Worm (Caenorhabditis elegans) whole organism, late embryonic: ENCODE results near the gene ckb-1.
A peak's percentile ranks its signal among the peaks of the same experiment; 100 is the strongest.

Source experiments
- C08G9.2 ChIP-seq: sonication (generic microtip); optimal IDR thresholded peaks from 2 replicates; lab custom pipeline; 2016; ENCODE audit warnings: mild to moderate bottlenecking, missing genetic modification characterization, moderate library complexity, missing compliant biosample characterization
- C38D4.7 ChIP-seq: fragments of 200-800 bp; sonication (Bioruptor generic); optimal IDR thresholded peaks from 2 replicates; lab custom pipeline; 2018; ENCODE audit warnings: mild to moderate bottlenecking, missing genetic modification characterization, moderate library complexity, missing compliant biosample characterization
- ahr-1 ChIP-seq: sonication (generic microtip); optimal IDR thresholded peaks from 2 replicates; lab custom pipeline; 2016; ENCODE audit warnings: missing genetic modification characterization, missing compliant biosample characterization
- ceh-2 ChIP-seq: sonication (generic microtip); optimal IDR thresholded peaks from 2 replicates; lab custom pipeline; 2016; ENCODE audit warnings: missing genotype, missing genetic modification characterization, missing compliant biosample characterization
- ets-4 ChIP-seq: sonication (generic microtip); optimal IDR thresholded peaks from 2 replicates; lab custom pipeline; 2016; ENCODE audit warnings: missing genetic modification characterization, missing compliant biosample characterization
- fax-1 ChIP-seq: sonication (generic microtip); optimal IDR thresholded peaks from 2 replicates; lab custom pipeline; 2016; ENCODE audit warnings: missing genotype, missing genetic modification characterization, missing compliant biosample characterization
- fkh-6 ChIP-seq: sonication (generic microtip); optimal IDR thresholded peaks from 2 replicates; lab custom pipeline; 2016; ENCODE audit warnings: missing genetic modification characterization, missing compliant biosample characterization
- lim-6 ChIP-seq: sonication (generic microtip); optimal IDR thresholded peaks from 2 replicates; lab custom pipeline; 2016; ENCODE audit warnings: missing genetic modification characterization, missing compliant biosample characterization
- nhr-11 ChIP-seq: fragments of 150-350 bp; optimal IDR thresholded peaks from 2 replicates; lab custom pipeline; 2014; ENCODE audit warnings: missing biosample characterization, missing genetic modification characterization
- npax-4 ChIP-seq: sonication (generic microtip); optimal IDR thresholded peaks from 2 replicates; lab custom pipeline; 2016; ENCODE audit warnings: missing genetic modification characterization, missing compliant biosample characterization
- pat-9 ChIP-seq: fragments of 200-800 bp; sonication (Bioruptor generic); optimal IDR thresholded peaks from 2 replicates; lab custom pipeline; 2018; ENCODE audit warnings: mild to moderate bottlenecking, missing genetic modification characterization, moderate library complexity, missing compliant biosample characterization
- pros-1 ChIP-seq: fragments of 150-350 bp; optimal IDR thresholded peaks from 2 replicates; lab custom pipeline; 2014; ENCODE audit warnings: missing biosample characterization, missing genetic modification reagents, missing genetic modification characterization
- unc-55 ChIP-seq: sonication (generic microtip); optimal IDR thresholded peaks from 2 replicates; lab custom pipeline; 2017; ENCODE audit warnings: missing biosample characterization, missing genetic modification reagents, missing genetic modification characterization

DNA sequence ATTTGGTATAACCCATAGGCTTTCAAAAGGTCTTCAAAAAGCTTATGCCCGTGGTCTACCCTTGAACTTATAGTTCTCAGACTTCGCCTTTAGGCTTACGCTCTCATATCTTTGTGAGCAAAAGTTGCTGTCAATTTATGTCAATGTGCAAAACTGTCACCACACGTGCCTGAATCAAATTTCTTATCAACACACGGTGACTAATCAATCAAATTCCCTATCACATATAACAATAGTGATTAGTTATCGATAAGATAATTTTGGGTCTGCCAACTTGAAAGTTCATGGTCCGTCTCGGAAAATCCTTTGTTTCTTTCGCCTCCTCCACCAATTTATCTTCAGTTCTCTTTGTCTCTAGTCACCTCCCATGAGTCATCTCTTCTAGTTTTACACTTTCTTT lies 7.6 kb upstream of the ckb-1 start:
- TF ChIP-seq C08G9.2 (tag; lab: Kevin White, UChicago), result no peak
- no peak for TF ChIP-seq fkh-6 (tag; lab: Kevin White, UChicago)
- no peak for TF ChIP-seq pat-9 (tag; lab: Kevin White, UChicago)
- no peak for TF ChIP-seq ceh-2 (tag; lab: Kevin White, UChicago)
- no peak for TF ChIP-seq nhr-11 (tag; lab: Kevin White, UChicago)
- no peak for TF ChIP-seq npax-4 (tag; lab: Kevin White, UChicago)
- TF ChIP-seq ahr-1, result no peak
- peak; percentile 63 for TF ChIP-seq unc-55 (GFP tag; lab: Kevin White, UChicago)
- no peak for TF ChIP-seq lim-6 (tag; lab: Kevin White, UChicago)
- no peak for TF ChIP-seq C38D4.7 (GFP tag; lab: Kevin White, UChicago)
- no peak for TF ChIP-seq fax-1 (tag; lab: Kevin White, UChicago)
- TF ChIP-seq pros-1 (tag; lab: Kevin White, UChicago), result no peak
- TF ChIP-seq ets-4, result no peak
